Fruit fly (Drosophila melanogaster) whole organism, prepupa: ENCODE measurements around the gene DNaseII.

Experiments
- Blimp-1 ChIP-seq: fragments of 200-800 bp; sonication (Bioruptor generic); optimal IDR thresholded peaks from 3 replicates; lab custom pipeline; 2017; ENCODE audit warnings: missing biosample characterization, missing genetic modification characterization, mild to moderate bottlenecking, moderate library complexity, missing genetic modification reagents
- CG10631 ChIP-seq: fragments of 200-800 bp; sonication (Bioruptor generic); optimal IDR thresholded peaks from 2 replicates; lab custom pipeline; 2016; ENCODE audit warnings: missing biosample characterization, missing genetic modification characterization
- CG10669 ChIP-seq: fragments of 200-800 bp; sonication (Bioruptor generic); optimal IDR thresholded peaks from 3 replicates; lab custom pipeline; 2018; ENCODE audit warnings: missing biosample characterization, mild to moderate bottlenecking, missing genetic modification characterization, moderate library complexity
- CG11294 ChIP-seq: fragments of 200-800 bp; sonication (Bioruptor generic); IDR thresholded peaks from 2 replicates; pipeline ENCODE4 v1.3.6; 2022; ENCODE audit warnings: missing biosample characterization, missing genetic modification characterization
- CG11762 ChIP-seq: fragments of 200-800 bp; sonication (Bioruptor generic); optimal IDR thresholded peaks from 3 replicates; lab custom pipeline; 2016; ENCODE audit warnings: missing biosample characterization, missing genetic modification characterization; ENCODE audit not compliant: insufficient read depth
- CG11902 ChIP-seq: fragments of 200-800 bp; sonication (Bioruptor generic); optimal IDR thresholded peaks from 3 replicates; lab custom pipeline; 2016; ENCODE audit warnings: missing biosample characterization, missing genetic modification characterization
- CG15336 ChIP-seq: fragments of 200-800 bp; sonication (Bioruptor generic); IDR thresholded peaks from 2 replicates; pipeline ENCODE4 v1.3.6; 2022; ENCODE audit warnings: missing biosample characterization, missing genetic modification characterization
- CG1621 ChIP-seq: fragments of 200-800 bp; sonication (Bioruptor generic); optimal IDR thresholded peaks from 3 replicates; lab custom pipeline; 2018; ENCODE audit warnings: missing biosample characterization, mild to moderate bottlenecking, missing genetic modification characterization
- CG16779 ChIP-seq: fragments of 200-800 bp; sonication (Bioruptor generic); optimal IDR thresholded peaks from 3 replicates; lab custom pipeline; 2017; ENCODE audit warnings: missing biosample characterization, mild to moderate bottlenecking, missing genetic modification characterization
- CG3032 ChIP-seq: fragments of 200-800 bp; optimal IDR thresholded peaks from 2 replicates; lab custom pipeline; 2019; ENCODE audit warnings: missing biosample characterization, mild to moderate bottlenecking, missing genetic modification characterization, moderate library complexity
- CG32006 ChIP-seq: fragments of 200-800 bp; sonication (Bioruptor generic); optimal IDR thresholded peaks from 3 replicates; lab custom pipeline; 2017; ENCODE audit warnings: missing biosample characterization, mild to moderate bottlenecking, missing genetic modification characterization
- CG3919 ChIP-seq: fragments of 200-800 bp; sonication (Bioruptor generic); optimal IDR thresholded peaks from 3 replicates; lab custom pipeline; 2016; ENCODE audit warnings: missing biosample characterization, missing genetic modification characterization
- CG6163 ChIP-seq: fragments of 200-800 bp; sonication (Bioruptor generic); IDR thresholded peaks from 3 replicates; pipeline ENCODE4 v1.3.6; 2022; ENCODE audit warnings: missing biosample characterization, missing genetic modification characterization
- CG6276 ChIP-seq: fragments of 200-800 bp; sonication (Bioruptor generic); optimal IDR thresholded peaks from 2 replicates; lab custom pipeline; 2017; ENCODE audit warnings: missing biosample characterization, mild to moderate bottlenecking, missing genetic modification characterization
- CG6854 ChIP-seq: fragments of 200-800 bp; sonication (Bioruptor generic); optimal IDR thresholded peaks from 2 replicates; lab custom pipeline; 2017; ENCODE audit warnings: missing biosample characterization, mild to moderate bottlenecking, missing genetic modification characterization
- CG7368 ChIP-seq: fragments of 200-800 bp; sonication (Bioruptor generic); optimal IDR thresholded peaks from 3 replicates; lab custom pipeline; 2016; ENCODE audit warnings: missing biosample characterization, missing genetic modification characterization
- CG8632 ChIP-seq: fragments of 200-800 bp; sonication (Bioruptor generic); optimal IDR thresholded peaks from 3 replicates; lab custom pipeline; 2016; ENCODE audit warnings: missing biosample characterization, missing genetic modification characterization
- Eip75B ChIP-seq: fragments of 200-800 bp; sonication (Bioruptor generic); optimal IDR thresholded peaks from 3 replicates; lab custom pipeline; 2016; ENCODE audit warnings: missing biosample characterization, missing genetic modification characterization
- Eip78C ChIP-seq: fragments of 200-800 bp; sonication (Bioruptor generic); peaks from one replicate; lab custom pipeline; 2016; ENCODE audit warnings: missing biosample characterization, missing genetic modification characterization
- Eip93F ChIP-seq: fragments of 200-800 bp; sonication (Bioruptor generic); optimal IDR thresholded peaks from 2 replicates; lab custom pipeline; 2016; ENCODE audit warnings: missing biosample characterization, mild to moderate bottlenecking, missing genetic modification characterization
- Ets21C ChIP-seq: fragments of 200-800 bp; sonication (Bioruptor generic); optimal IDR thresholded peaks from 3 replicates; lab custom pipeline; 2016; ENCODE audit warnings: missing biosample characterization, missing genetic modification characterization
- Hr38 ChIP-seq: sonication (Bioruptor generic); optimal IDR thresholded peaks from 2 replicates; lab custom pipeline; 2016; ENCODE audit warnings: missing biosample characterization, missing genetic modification characterization
- Hr4 ChIP-seq: fragments of 200-800 bp; sonication (Bioruptor generic); optimal IDR thresholded peaks from 3 replicates; lab custom pipeline; 2016; ENCODE audit warnings: missing biosample characterization, missing genetic modification characterization
- Sox102F ChIP-seq: fragments of 200-800 bp; sonication (Bioruptor generic); optimal IDR thresholded peaks from 2 replicates; lab custom pipeline; 2016; ENCODE audit warnings: missing biosample characterization, mild to moderate bottlenecking, missing genetic modification characterization
- acj6 ChIP-seq: fragments of 200-800 bp; sonication (Bioruptor generic); optimal IDR thresholded peaks from 3 replicates; lab custom pipeline; 2016; ENCODE audit warnings: missing biosample characterization, missing genetic modification characterization
- dac ChIP-seq: fragments of 200-800 bp; sonication (Bioruptor generic); optimal IDR thresholded peaks from 2 replicates; lab custom pipeline; 2017; ENCODE audit warnings: missing biosample characterization, mild to moderate bottlenecking, missing genetic modification characterization
- dsx ChIP-seq: fragments of 200-800 bp; optimal IDR thresholded peaks from 3 replicates; lab custom pipeline; 2019; ENCODE audit warnings: missing biosample characterization, mild to moderate bottlenecking, missing genetic modification characterization, moderate library complexity; ENCODE audit not compliant: poor library complexity, severe bottlenecking
- eg ChIP-seq: fragments of 200-800 bp; sonication (Bioruptor generic); IDR thresholded peaks from 3 replicates; pipeline ENCODE4 v1.3.6; 2022; ENCODE audit warnings: missing biosample characterization, missing genetic modification characterization
- esn ChIP-seq: fragments of 200-800 bp; sonication (Bioruptor generic); optimal IDR thresholded peaks from 2 replicates; lab custom pipeline; 2016; ENCODE audit warnings: missing biosample characterization, mild to moderate bottlenecking, missing genetic modification characterization, moderate library complexity
- fd59A ChIP-seq: fragments of 200-800 bp; sonication (Bioruptor generic); optimal IDR thresholded peaks from 2 replicates; lab custom pipeline; 2017; ENCODE audit warnings: missing biosample characterization, mild to moderate bottlenecking, missing genetic modification characterization, missing genetic modification reagents
- fd85E ChIP-seq: fragments of 200-800 bp; sonication (Bioruptor generic); optimal IDR thresholded peaks from 3 replicates; lab custom pipeline; 2016; ENCODE audit warnings: missing biosample characterization, missing genetic modification characterization
- fkh ChIP-seq: fragments of 200-800 bp; sonication (Bioruptor generic); optimal IDR thresholded peaks from 3 replicates; lab custom pipeline; 2017; ENCODE audit warnings: missing biosample characterization, mild to moderate bottlenecking, missing genetic modification characterization, moderate library complexity
- salr ChIP-seq, 2 experiments: fragments of 200-800 bp; sonication (Bioruptor generic); optimal IDR thresholded peaks; 3 replicates each; lab custom pipeline; 2016 to 2018; ENCODE audit warnings: missing biosample characterization in 2 of 2, missing genetic modification characterization in 2 of 2, mild to moderate bottlenecking in 1 of 2
- spab ChIP-seq: fragments of 200-800 bp; sonication (Bioruptor generic); optimal IDR thresholded peaks from 2 replicates; lab custom pipeline; 2017; ENCODE audit warnings: missing biosample characterization, mild to moderate bottlenecking, missing genetic modification characterization, missing genetic modification reagents
- svp ChIP-seq: fragments of 200-800 bp; sonication (Bioruptor generic); peaks from one replicate; lab custom pipeline; 2016; ENCODE audit warnings: missing biosample characterization, missing genetic modification characterization
- topi ChIP-seq: fragments of 200-800 bp; sonication (Bioruptor generic); optimal IDR thresholded peaks from 3 replicates; lab custom pipeline; 2016; ENCODE audit warnings: missing biosample characterization, missing genetic modification characterization

The DNaseII gene

DNA sequence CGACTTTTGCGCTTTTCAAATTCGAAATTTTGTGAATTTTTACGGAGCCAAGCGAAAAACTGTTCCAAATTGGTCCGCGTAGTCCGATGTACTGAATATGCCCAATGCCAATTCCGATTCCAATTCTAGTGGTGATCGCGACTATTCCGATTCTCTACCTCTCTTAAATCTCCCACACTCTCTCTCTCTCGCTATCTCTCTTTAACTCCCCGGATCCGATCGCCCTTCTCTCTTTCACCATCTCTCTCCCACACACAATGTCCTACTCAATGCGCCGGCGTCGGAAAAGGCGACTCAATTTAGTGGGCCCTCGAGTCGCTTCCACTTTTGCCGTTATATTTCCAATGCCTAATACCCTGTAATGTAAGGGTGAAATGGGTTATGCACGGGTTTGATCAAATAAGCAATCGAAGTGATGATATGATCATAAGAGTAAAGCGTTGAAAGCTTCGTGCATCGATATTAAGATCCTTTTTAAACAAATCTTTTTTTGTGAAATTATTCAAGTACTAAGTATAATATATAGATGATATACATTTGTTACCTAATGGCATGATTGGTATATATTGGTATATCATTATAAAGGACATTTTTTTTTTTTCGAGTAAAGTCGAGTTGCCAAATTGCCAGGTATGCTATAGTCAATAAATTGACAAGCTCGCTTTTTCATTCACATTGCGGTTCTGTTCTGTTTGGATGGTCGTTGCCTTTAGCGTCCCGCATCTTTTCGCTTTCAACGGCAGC lies 30.3 kb downstream of the DNaseII start (continued):
- TF ChIP-seq CG11294 (GFP tag; lab: Robert Waterston, UW) (no peak; the same call in 1 of the 2 replicates), Hr4 (peak; percentile 64), dsx (peak; percentile 34), esn (GFP tag; lab: Kevin White, UChicago) (peak; percentile 52), CG3032 (peak; percentile 61), dac (peak; percentile 6), topi (GFP tag; lab: Kevin White, UChicago) (peak; percentile 52), CG8632 (GFP tag; lab: Kevin White, UChicago) (peak; percentile 51), CG7368 (GFP tag; lab: Kevin White, UChicago) (peak; percentile 39), spab (GFP tag; lab: Kevin White, UChicago) (peak; percentile 69), Ets21C (GFP tag; lab: Kevin White, UChicago) (no peak), CG6276 (GFP tag; lab: Kevin White, UChicago) (peak; percentile 41), Blimp-1 (GFP tag; lab: Kevin White, UChicago) (peak; percentile 19), CG10631 (GFP tag; lab: Kevin White, UChicago) (peak; percentile 78), fd59A (GFP tag; lab: Kevin White, UChicago) (peak; percentile 63), Hr38 (GFP tag; lab: Kevin White, UChicago) (no peak), fd85E (GFP tag; lab: Kevin White, UChicago) (no peak), acj6 (GFP tag; lab: Kevin White, UChicago) (peak; percentile 71), CG15336 (GFP tag; lab: Robert Waterston, UW) (peak; percentile 61; the same call in 1 of the 2 replicates), CG11902 (GFP tag; lab: Kevin White, UChicago) (peak; percentile 39), CG6163 (peak; percentile 36; the same call in 1 of the 3 replicates), CG11762 (GFP tag; lab: Kevin White, UChicago) (peak; percentile 48), Eip93F (GFP tag; lab: Kevin White, UChicago) (no peak), CG6854 (no peak), CG3919 (GFP tag; lab: Kevin White, UChicago) (peak; percentile 71), CG32006 (peak; percentile 78), Eip75B (GFP tag; lab: Kevin White, UChicago) (peak; percentile 72), CG16779 (tag; lab: Kevin White, UChicago) (peak; percentile 30), CG10669 (peak; percentile 73), eg (GFP tag; lab: Robert Waterston, UW) (peak; percentile 12; the same call in 1 of the 3 replicates), Sox102F (GFP tag; lab: Kevin White, UChicago) (peak; percentile 0)

DNA sequence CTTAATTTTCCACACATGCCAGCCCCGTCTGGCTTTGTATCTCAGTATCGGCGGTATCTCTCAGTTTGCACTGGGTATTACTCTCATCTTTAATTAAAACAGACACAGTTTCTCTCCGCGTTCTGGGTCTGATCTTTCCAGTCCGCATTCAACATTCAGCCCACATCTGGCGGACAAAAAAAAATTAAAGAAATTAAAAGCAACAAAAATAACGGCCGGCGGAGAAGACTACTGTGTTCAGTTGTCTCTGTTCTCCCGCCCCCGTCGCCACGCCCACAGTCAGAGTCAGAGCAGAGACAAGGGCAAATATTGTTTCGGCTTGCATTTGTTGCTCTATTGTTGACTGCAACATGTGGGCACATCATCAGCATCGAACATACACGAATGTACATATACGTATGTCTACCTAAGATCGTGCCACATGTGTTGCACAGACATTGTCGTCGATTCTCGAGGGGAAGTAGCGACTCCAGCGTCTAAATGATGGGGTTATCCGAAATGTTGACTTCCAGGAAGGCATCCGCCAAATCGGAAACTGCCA lies 30.9 kb downstream of the DNaseII start:
- TF ChIP-seq salr (GFP tag; optimal IDR thresholded peaks at IDR 0.05; lab: Kevin White, UChicago), result no peak
- TF ChIP-seq dsx, result peak; percentile 51

DNA sequence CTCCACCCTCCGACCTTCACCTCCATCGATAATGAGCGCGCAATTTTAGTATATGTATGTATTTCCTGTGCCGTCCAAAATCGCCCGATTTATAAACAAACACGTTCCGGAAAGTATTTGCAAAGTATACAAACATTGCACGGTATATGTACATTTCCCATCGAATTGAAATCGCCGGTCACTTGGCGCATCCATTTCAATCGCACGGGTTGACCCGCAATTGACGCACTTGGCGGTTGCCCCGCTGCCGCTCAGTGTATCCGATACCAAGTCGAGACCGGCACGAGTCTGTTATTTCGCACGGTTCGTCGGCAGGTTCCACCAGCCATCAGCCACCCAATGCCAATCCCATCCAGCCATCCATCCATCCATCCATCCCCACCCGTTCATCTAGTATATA lies 31.4 kb downstream of the DNaseII start:
- TF ChIP-seq Sox102F (GFP tag; lab: Kevin White, UChicago), result no peak
- TF ChIP-seq CG1621 (tag; lab: Kevin White, UChicago), result no peak
- TF ChIP-seq svp (GFP tag; lab: Kevin White, UChicago), result peak; percentile 72
- no peak for TF ChIP-seq fkh (GFP tag; lab: Kevin White, UChicago)
- TF ChIP-seq Eip78C (GFP tag; lab: Kevin White, UChicago), result peak; percentile 47
- TF ChIP-seq eg (GFP tag; lab: Robert Waterston, UW), result 0 out of 3 replicates have a peak, but pooled peaks have one; percentile 17
